Worm (Caenorhabditis elegans) whole organism, L4/young adult: ENCODE measurements around the gene T27E9.2.

Source experiments
- dao-5 ChIP-seq: sonication (generic microtip); optimal IDR thresholded peaks from 2 replicates; lab custom pipeline; 2016; ENCODE audit warnings: missing genotype, missing genetic modification characterization, moderate library complexity, missing compliant biosample characterization
- him-1 ChIP-seq: sonication (generic microtip); optimal IDR thresholded peaks from 2 replicates; lab custom pipeline; 2016; ENCODE audit warnings: missing genotype, missing genetic modification reagents, missing genetic modification characterization, missing compliant biosample characterization

ce11 chrIII:13457305-13457704 is 5.1 kb downstream of the T27E9.2 start:
- TF ChIP-seq him-1 (tag; lab: Kevin White, UChicago) (no peak), dao-5 (no peak)
